Fruit fly (Drosophila melanogaster): Measurements from ENCODE around the gene CG17560.

DNA sequence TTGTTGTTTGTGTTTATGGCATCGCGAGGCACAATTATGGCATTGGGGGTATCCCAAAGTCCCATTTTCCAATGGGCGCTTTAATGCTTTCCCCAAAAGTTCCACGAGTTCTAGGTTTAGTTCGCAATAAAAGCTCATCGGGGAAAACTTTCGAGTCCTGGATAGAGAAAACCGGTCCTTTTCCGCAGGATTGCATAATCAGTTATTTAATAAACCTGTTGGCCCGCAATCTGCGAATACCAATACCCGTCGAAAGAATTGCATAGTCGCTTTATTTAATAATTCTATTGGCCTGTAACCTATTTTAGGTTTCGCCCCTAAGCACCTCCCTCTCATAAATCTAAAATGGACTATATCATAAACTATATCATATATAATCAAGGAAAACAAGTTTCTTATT is 11.8 kb upstream of the CG17560 start:
- TF ChIP-seq cnc (optimal IDR thresholded peaks at IDR 0.05), result no peak
- TF ChIP-seq CG12768 (GFP tag; optimal IDR thresholded peaks at IDR 0.05), result no peak
- no peak for TF ChIP-seq CG33017 (tag; optimal IDR thresholded peaks at IDR 0.05)
- TF ChIP-seq Mnt (GFP tag; optimal IDR thresholded peaks at IDR 0.05), result no peak
- TF ChIP-seq CG5204 (GFP tag; optimal IDR thresholded peaks at IDR 0.05), result no peak
- no peak for TF ChIP-seq CG14711 (tag; optimal IDR thresholded peaks at IDR 0.05)
- TF ChIP-seq toe (GFP tag; optimal IDR thresholded peaks at IDR 0.05), result no peak
- no peak for TF ChIP-seq kay (GFP tag; ENCODE audit: borderline replicate concordance)
- no peak for TF ChIP-seq Clk (GFP tag; optimal IDR thresholded peaks at IDR 0.05)
- no peak for TF ChIP-seq bab1 (GFP tag; optimal IDR thresholded peaks at IDR 0.05)
- no peak for TF ChIP-seq cic (GFP tag; optimal IDR thresholded peaks at IDR 0.05)
- TF ChIP-seq CG7101 (tag; optimal IDR thresholded peaks at IDR 0.05), result no peak
